Worm (Caenorhabditis elegans): ENCODE data around the gene F55H2.5.

DNA sequence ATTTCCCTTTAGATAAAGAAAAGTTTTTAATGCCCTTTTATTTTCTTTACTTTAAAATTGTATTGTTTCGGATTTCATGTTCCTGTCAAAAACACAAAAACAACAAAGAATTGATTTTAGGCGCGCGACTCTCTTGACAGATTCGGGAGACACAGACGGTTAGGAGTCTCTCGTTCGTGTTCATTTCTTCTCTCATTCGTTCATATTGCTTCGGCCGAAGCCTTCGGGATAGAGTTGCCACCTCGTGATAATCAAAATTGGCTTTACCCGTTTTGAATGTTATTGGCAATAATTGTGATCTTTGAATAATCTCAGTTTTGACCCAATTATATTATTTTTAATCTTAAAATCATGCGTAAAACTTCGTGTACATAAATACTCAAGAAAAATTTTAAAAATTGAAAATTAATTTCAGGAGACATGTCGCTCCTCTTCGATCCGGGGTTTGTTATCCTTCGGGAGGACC lies at the start of gene F55H2.5:
- TF ChIP-seq nhr-12 (tag; optimal IDR thresholded peaks at IDR 0.05) (no peak), mab-5 (tag; optimal IDR thresholded peaks at IDR 0.05) (no peak), pha-4 (tag; optimal IDR thresholded peaks at IDR 0.05) (no peak), nhr-76 (tag; optimal IDR thresholded peaks at IDR 0.05) (no peak), unc-39 (tag; optimal IDR thresholded peaks at IDR 0.05) (no peak), elt-3 (tag; optimal IDR thresholded peaks at IDR 0.05) (no peak), ces-1 (GFP tag; optimal IDR thresholded peaks at IDR 0.05) (no peak), nhr-28 (tag; optimal IDR thresholded peaks at IDR 0.05) (no peak), blmp-1 (tag; optimal IDR thresholded peaks at IDR 0.05) (no peak), ceh-43 (GFP tag; optimal IDR thresholded peaks at IDR 0.05) (no peak), sptf-1 (tag; optimal IDR thresholded peaks at IDR 0.05) (no peak)

All from whole organism, mixed stage, embryonic.